Worm (Caenorhabditis elegans): Measurements from ENCODE around the gene F36H5.10.
A peak's percentile ranks its signal among the peaks of the same experiment; 100 is the strongest.

Gene F36H5.10

DNA sequence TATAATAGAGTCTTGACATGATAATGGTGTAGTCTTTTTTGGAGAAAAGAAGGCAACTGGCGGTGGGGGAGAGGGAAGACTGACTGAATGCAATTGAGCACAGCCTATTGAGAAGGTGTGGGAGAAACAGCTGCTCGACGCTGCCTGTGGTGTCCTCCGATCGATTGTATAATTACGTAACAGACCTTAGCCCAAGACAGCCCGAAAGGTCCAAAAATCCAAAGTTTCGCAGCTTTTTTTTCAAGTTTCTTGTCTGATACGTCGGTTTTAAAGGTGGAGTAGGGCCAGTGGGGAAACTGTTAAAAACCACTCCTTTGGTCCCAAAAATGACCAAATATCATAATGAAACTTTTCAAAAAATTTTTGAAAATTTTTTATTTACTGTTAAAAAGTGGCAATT, 31.0 kb downstream of the F36H5.10 start, which contains the start of the genes C08F1.6 and fbxb-13:
C08F1.6 (minus strand) TSS at position 101 of the 400 bp plus-strand sequence.
fbxb-13 (plus strand) TSS at position 191 of the 400 bp plus-strand sequence.
- no peak for TF ChIP-seq ceh-43 (GFP tag; optimal IDR thresholded peaks at IDR 0.05)
- no peak for TF ChIP-seq pha-4 (tag; optimal IDR thresholded peaks at IDR 0.05)
- no peak for TF ChIP-seq elt-1 (tag; optimal IDR thresholded peaks at IDR 0.05; ENCODE audit: borderline replicate concordance, insufficient read depth)
- TF ChIP-seq mls-2 (tag; optimal IDR thresholded peaks at IDR 0.05): no peak
- peak; percentile 48 for TF ChIP-seq cnd-1 (tag; optimal IDR thresholded peaks at IDR 0.05)
- no peak for TF ChIP-seq nhr-28 (tag; optimal IDR thresholded peaks at IDR 0.05)
- no peak for TF ChIP-seq ham-2 (GFP tag; optimal IDR thresholded peaks at IDR 0.05)
- TF ChIP-seq drap-1 (GFP tag; optimal IDR thresholded peaks at IDR 0.05): no peak
- TF ChIP-seq zip-8 (tag; optimal IDR thresholded peaks at IDR 0.05): no peak
- TF ChIP-seq unc-62 (GFP tag; optimal IDR thresholded peaks at IDR 0.05): no peak
- TF ChIP-seq unc-120 (tag; optimal IDR thresholded peaks at IDR 0.05; ENCODE audit: poor library complexity, severe bottlenecking): no peak
- no peak for TF ChIP-seq sptf-1 (tag; optimal IDR thresholded peaks at IDR 0.05)
- TF ChIP-seq ces-1 (GFP tag; optimal IDR thresholded peaks at IDR 0.05): no peak
- peak; percentile 15 for TF ChIP-seq lin-32 (GFP tag; optimal IDR thresholded peaks at IDR 0.05)
- peak; percentile 0 for TF ChIP-seq hlh-1 (tag; optimal IDR thresholded peaks at IDR 0.05)
- no peak for TF ChIP-seq bed-3 (GFP tag; optimal IDR thresholded peaks at IDR 0.05)
- TF ChIP-seq tbx-8 (GFP tag; optimal IDR thresholded peaks at IDR 0.05): no peak
- TF ChIP-seq mab-5 (tag; optimal IDR thresholded peaks at IDR 0.05): no peak
- no peak for TF ChIP-seq nhr-76 (tag; optimal IDR thresholded peaks at IDR 0.05)
- no peak for TF ChIP-seq lsy-2 (tag; optimal IDR thresholded peaks at IDR 0.05)

DNA sequence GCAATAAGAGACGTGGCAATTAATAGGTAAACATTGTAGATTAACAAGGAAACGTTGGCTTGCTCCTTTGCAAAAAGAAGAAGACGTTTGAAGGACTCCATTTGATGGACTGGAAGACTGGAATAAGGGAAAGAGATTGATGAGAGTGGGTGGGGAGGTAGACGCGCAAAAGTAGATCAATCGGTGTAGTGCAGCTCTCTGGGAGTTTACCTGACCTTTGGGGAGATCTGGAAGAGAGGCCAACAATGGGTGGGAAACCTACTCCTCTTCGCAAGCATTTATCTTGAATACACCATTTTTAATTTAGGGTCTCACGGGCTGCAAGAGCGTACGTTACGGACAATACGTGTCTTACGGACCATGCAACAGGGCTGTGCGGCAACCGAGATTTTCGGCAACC, 49.2 kb downstream of the F36H5.10 start, which contains the start of gene C08F1.12:
C08F1.12 (minus strand) TSS at position 101 of the 400 bp plus-strand sequence.
- TF ChIP-seq M03D4.4 (tag; optimal IDR thresholded peaks at IDR 0.05) (no peak), ceh-83 (GFP tag; optimal IDR thresholded peaks at IDR 0.05) (no peak), lin-32 (GFP tag; optimal IDR thresholded peaks at IDR 0.05) (no peak), elt-3 (tag; optimal IDR thresholded peaks at IDR 0.05) (no peak), lin-13 (tag; optimal IDR thresholded peaks at IDR 0.05) (no peak), nhr-28 (tag; optimal IDR thresholded peaks at IDR 0.05) (no peak)

All from whole organism, mixed stage, embryonic.